Worm (Caenorhabditis elegans) whole organism, L4 larva: ENCODE data around the gene brp-1.
A peak's percentile ranks its signal among the peaks of the same experiment; 100 is the strongest.

Experiments used
- D1046.2 ChIP-seq: fragments of 200-800 bp; sonication (Bioruptor generic); IDR thresholded peaks from 2 replicates; pipeline ENCODE4 v1.3.6; 2022; ENCODE audit warnings: missing genetic modification characterization, missing compliant biosample characterization
- F49E8.2 ChIP-seq: sonication (generic microtip); optimal IDR thresholded peaks from 2 replicates; lab custom pipeline; 2016; ENCODE audit warnings: missing compliant biosample characterization, mild to moderate bottlenecking, missing genetic modification characterization, borderline replicate concordance
- aha-1 ChIP-seq: fragments of 150-350 bp; peaks from one replicate; lab custom pipeline; 2014; ENCODE audit warnings: missing biosample characterization, missing genetic modification characterization
- ama-1 ChIP-seq: fragments of 150-350 bp; optimal IDR thresholded peaks from 2 replicates; lab custom pipeline; 2014; ENCODE audit warnings: inconsistent platforms, mixed read lengths
- ceh-82 ChIP-seq: sonication (generic microtip); optimal IDR thresholded peaks from 2 replicates; lab custom pipeline; 2017; ENCODE audit warnings: missing biosample characterization, missing genetic modification characterization
- ces-1 ChIP-seq: fragments of 150-350 bp; sonication (generic microtip); optimal IDR thresholded peaks from 4 replicates; lab custom pipeline; 2014; ENCODE audit warnings: missing biosample characterization, missing genetic modification reagents, missing genetic modification characterization
- daf-12 ChIP-seq: fragments of 150-350 bp; optimal IDR thresholded peaks from 2 replicates; lab custom pipeline; 2014; ENCODE audit warnings: missing biosample characterization, missing genetic modification reagents, missing genetic modification characterization
- dmd-6 ChIP-seq: fragments of 200-800 bp; sonication (Bioruptor generic); IDR thresholded peaks from 2 replicates; pipeline ENCODE4 v1.3.6; 2022; ENCODE audit warnings: missing genetic modification reagents, missing genetic modification characterization, missing compliant biosample characterization
- dmd-8 ChIP-seq: fragments of 200-800 bp; sonication (Bioruptor generic); IDR thresholded peaks from 2 replicates; pipeline ENCODE4 v1.3.6; 2022; ENCODE audit warnings: missing genetic modification characterization, missing compliant biosample characterization
- dmd-9 ChIP-seq: fragments of 200-800 bp; sonication (Bioruptor generic); IDR thresholded peaks from 2 replicates; pipeline ENCODE4 v1.3.6; 2022; ENCODE audit warnings: missing genetic modification reagents, missing genetic modification characterization, missing compliant biosample characterization
- dpl-1 ChIP-seq: fragments of 150-350 bp; optimal IDR thresholded peaks from 2 replicates; lab custom pipeline; 2014; ENCODE audit warnings: missing biosample characterization, missing genetic modification reagents, missing genetic modification characterization
- egl-27 ChIP-seq: sonication (generic microtip); optimal IDR thresholded peaks from 3 replicates; lab custom pipeline; 2017; ENCODE audit warnings: missing biosample characterization, missing genetic modification reagents, missing genetic modification characterization
- fkh-10 ChIP-seq: fragments of 150-350 bp; optimal IDR thresholded peaks from 2 replicates; lab custom pipeline; 2014; ENCODE audit warnings: missing biosample characterization, missing genetic modification reagents, missing genetic modification characterization
- hlh-30 ChIP-seq: sonication (generic microtip); optimal IDR thresholded peaks from 2 replicates; lab custom pipeline; 2017; ENCODE audit warnings: antibody characterized with exemption, mild to moderate bottlenecking, missing genetic modification characterization, missing compliant biosample characterization; ENCODE audit not compliant: insufficient read depth
- madf-9 ChIP-seq: fragments of 200-800 bp; sonication (Bioruptor generic); conservative IDR thresholded peaks from 2 replicates; pipeline ENCODE4 v1.3.6; 2022; ENCODE audit warnings: missing genetic modification reagents, missing genetic modification characterization, missing compliant biosample characterization
- mdl-1 ChIP-seq, 2 experiments: fragments of 150-350 bp in 1 of 2; sonication (generic microtip) in 1 of 2; optimal IDR thresholded peaks; 2 replicates each; lab custom pipeline; 2014 to 2017; ENCODE audit warnings: missing biosample characterization in 2 of 2, missing genetic modification characterization in 2 of 2
- mes-2 ChIP-seq: sonication (generic microtip); optimal IDR thresholded peaks from 2 replicates; lab custom pipeline; 2016; ENCODE audit warnings: missing genotype, mild to moderate bottlenecking, missing genetic modification characterization, missing compliant biosample characterization; ENCODE audit not compliant: poor library complexity, severe bottlenecking
- nhr-28 ChIP-seq: fragments of 150-350 bp; optimal IDR thresholded peaks from 2 replicates; lab custom pipeline; 2014; ENCODE audit warnings: missing biosample characterization, missing genetic modification characterization
- nhr-41 ChIP-seq: fragments of 200-800 bp; sonication (Bioruptor generic); IDR thresholded peaks from 2 replicates; pipeline ENCODE4 v1.3.6; 2022; ENCODE audit warnings: missing genetic modification reagents, missing genetic modification characterization, missing compliant biosample characterization
- nhr-48 ChIP-seq: sonication (generic microtip); optimal IDR thresholded peaks from 2 replicates; lab custom pipeline; 2016; ENCODE audit warnings: mild to moderate bottlenecking, missing genetic modification characterization, missing compliant biosample characterization
- pha-4 ChIP-seq, 2 experiments: fragments of 150-350 bp in 1 of 2; fragments of 200-800 bp in 1 of 2; sonication (Bioruptor generic) in 1 of 2; IDR thresholded peaks in 1 of 2; optimal IDR thresholded peaks in 1 of 2; 2 replicates each; pipeline versions ENCODE4 v1.3.6 to Lab custom; 2014 to 2022; ENCODE audit warnings: missing genetic modification characterization in 2 of 2, missing genetic modification reagents in 2 of 2, missing biosample characterization in 1 of 2, missing compliant biosample characterization in 1 of 2
- set-16 ChIP-seq: fragments of 200-800 bp; sonication (Bioruptor generic); IDR thresholded peaks from 2 replicates; pipeline ENCODE4 v1.3.6; 2022; ENCODE audit warnings: missing genetic modification reagents, missing genetic modification characterization, missing compliant biosample characterization
- unc-62 ChIP-seq, 3 experiments: fragments of 150-350 bp in 1 of 3; sonication (generic microtip); optimal IDR thresholded peaks in 2 of 3; peaks in 1 of 3; 1 replicate in 1 of 3; 2 replicates in 2 of 3; lab custom pipeline; 2014 to 2017; ENCODE audit warnings: missing biosample characterization in 3 of 3, missing genetic modification characterization in 3 of 3, missing genetic modification reagents in 3 of 3, missing genotype in 1 of 3
- zfp-3 ChIP-seq: fragments of 200-800 bp; sonication (Bioruptor generic); conservative IDR thresholded peaks from 2 replicates; pipeline ENCODE4 v1.3.6; 2022; ENCODE audit warnings: missing genetic modification reagents, missing genetic modification characterization, missing compliant biosample characterization
- zip-11 ChIP-seq: fragments of 200-800 bp; sonication (Bioruptor generic); IDR thresholded peaks from 2 replicates; pipeline ENCODE4 v1.3.6; 2022; ENCODE audit warnings: missing genetic modification characterization, missing compliant biosample characterization
- ztf-11 ChIP-seq: fragments of 150-350 bp; optimal IDR thresholded peaks from 2 replicates; lab custom pipeline; 2014; ENCODE audit warnings: missing biosample characterization, missing genetic modification characterization
- ztf-7 ChIP-seq: fragments of 150-350 bp; optimal IDR thresholded peaks from 2 replicates; lab custom pipeline; 2014; ENCODE audit warnings: missing biosample characterization, missing genetic modification characterization

brp-1 gene

DNA sequence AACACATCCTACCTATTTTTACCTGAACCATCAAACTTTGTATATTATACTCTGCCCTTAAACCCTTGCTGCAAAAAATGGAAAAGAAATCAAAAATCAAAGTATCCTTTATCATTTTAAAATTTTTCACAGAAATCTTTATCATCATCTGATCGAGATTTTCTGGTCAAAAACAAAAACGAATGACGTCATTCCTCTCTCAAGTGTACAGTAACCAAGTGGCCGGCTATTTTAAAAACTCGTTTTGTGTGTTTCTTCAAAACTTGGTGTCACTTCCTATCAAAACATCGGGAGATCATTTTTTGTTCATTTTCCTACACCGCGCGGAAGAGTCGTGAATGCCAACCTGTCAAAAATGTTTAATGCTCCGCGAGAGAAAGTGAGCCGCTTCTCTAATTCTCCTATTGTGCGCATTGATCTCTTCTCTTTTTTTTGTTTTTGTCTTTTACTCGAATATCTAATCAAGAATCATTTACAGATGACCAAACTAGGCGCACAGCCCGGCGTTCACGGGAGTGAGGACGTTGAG is at the start of gene brp-1:
TSS of gene brp-1 (plus strand) at position 479 of the 529 bp plus-strand sequence.
- peak; percentile 18 for TF ChIP-seq aha-1 (tag; lab: Kevin White, UChicago)
- peak; percentile 8 for TF ChIP-seq nhr-28 (tag; lab: Kevin White, UChicago)
- TF ChIP-seq unc-62 (GFP tag; optimal IDR thresholded peaks at IDR 0.05 in 1 of 2; lab: Kevin White, UChicago) = peak in 1 of 2 experiments; percentile 70
- no peak for TF ChIP-seq unc-62 (tag; optimal IDR thresholded peaks at IDR 0.05; lab: Kevin White, UChicago)
- 0 out of 2 replicates have a peak, but pooled peaks have one; percentile 19 for TF ChIP-seq dmd-6 (GFP tag; lab: Robert Waterston, UW)
- no peak for TF ChIP-seq ama-1 (lab: Kevin White, UChicago)
- TF ChIP-seq madf-9 (GFP tag; lab: Robert Waterston, UW) = peak; percentile 3; the same call in 1 of the 2 replicates
- no peak for TF ChIP-seq fkh-10

DNA sequence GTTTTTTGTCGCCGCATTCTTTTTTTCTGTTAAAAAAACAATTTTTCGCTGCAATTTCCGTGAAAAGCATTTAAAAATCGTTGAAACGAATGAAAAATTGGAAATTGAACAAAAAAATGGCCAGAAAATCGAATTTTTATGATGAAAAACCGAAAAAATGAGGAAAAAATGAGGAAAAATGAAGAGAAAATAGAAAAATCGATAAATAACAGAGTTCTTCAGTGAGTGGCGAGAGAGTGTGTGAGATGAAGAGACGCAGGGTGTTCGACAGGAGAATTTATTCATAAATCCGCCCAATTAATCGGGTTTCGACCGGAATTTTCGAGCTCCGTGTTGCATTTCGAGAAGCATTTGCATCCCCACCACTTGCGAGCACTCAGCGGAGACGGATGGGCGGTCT is 49.0 kb upstream of the brp-1 start, which contains the start of gene Y56A3A.28:
TSS of gene Y56A3A.28 (minus strand) at position 33 of the 400 bp plus-strand sequence.
- TF ChIP-seq D1046.2 (GFP tag; lab: Robert Waterston, UW) (no peak), unc-62 (GFP tag; optimal IDR thresholded peaks at IDR 0.05 in 1 of 2; lab: Kevin White, UChicago) (peak in 1 of 2 experiments; percentile 33), unc-62 (tag; optimal IDR thresholded peaks at IDR 0.05; lab: Kevin White, UChicago) (no peak)

DNA sequence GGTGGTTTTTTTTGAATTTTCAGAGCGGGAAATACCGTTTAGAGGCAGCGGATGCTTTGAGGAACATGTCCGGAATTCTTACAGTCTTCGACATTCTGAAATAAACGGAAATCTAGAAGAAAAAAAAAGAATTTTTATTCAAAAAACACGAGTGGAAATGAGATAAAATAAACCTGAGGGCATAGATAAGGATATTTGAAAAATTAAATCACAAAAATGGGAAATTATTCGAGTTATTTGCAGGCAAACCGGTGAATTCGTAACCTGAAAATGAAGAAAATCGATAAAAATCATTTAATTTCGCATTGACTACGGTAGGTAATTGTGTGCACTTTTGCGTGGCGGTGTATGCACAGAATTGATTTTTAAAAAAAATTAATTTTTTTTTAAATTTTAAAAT is 46.4 kb upstream of the brp-1 start, which contains the start of gene ung-1:
TSS of gene ung-1 (minus strand) at position 101 of the 400 bp plus-strand sequence.
- no peak for TF ChIP-seq zip-11
- TF ChIP-seq, all 104 proteins: peak for 0

DNA sequence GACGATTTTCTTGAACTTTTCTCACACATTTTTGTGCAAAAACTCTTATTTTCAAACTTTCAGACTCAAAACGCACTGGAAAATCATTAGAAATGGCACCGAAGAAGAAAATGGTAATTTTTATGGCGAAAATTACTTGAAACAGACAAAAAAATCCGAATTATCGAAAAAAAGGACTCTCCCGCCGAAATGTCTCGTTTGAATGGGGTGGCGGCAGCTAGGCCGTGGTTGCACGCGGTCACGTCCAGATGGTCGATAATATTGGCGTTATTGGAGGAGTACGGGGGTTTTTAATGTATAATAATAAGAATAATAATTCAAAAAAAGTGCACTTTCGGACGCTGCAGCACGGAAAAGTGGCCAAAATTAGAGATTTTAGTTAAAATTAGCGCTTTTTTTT is 45.9 kb upstream of the brp-1 start, which contains the start of gene Y56A3A.31:
TSS of gene Y56A3A.31 (plus strand) at position 64 of the 400 bp plus-strand sequence.
- TF ChIP-seq madf-9 (GFP tag; lab: Robert Waterston, UW) (no peak), hlh-30 (tag; lab: Kevin White, UChicago) (peak; percentile 14), dpl-1 (peak; percentile 74), egl-27 (no peak), nhr-41 (GFP tag; lab: Robert Waterston, UW) (no peak), mdl-1 (tag; optimal IDR thresholded peaks at IDR 0.05; lab: Kevin White, UChicago) (no peak), F49E8.2 (tag; lab: Kevin White, UChicago) (no peak), mes-2 (peak; percentile 65), ces-1 (GFP tag; lab: Kevin White, UChicago) (no peak), set-16 (no peak), dmd-8 (GFP tag; lab: Robert Waterston, UW) (no peak), ztf-11 (tag; lab: Kevin White, UChicago) (no peak)

DNA sequence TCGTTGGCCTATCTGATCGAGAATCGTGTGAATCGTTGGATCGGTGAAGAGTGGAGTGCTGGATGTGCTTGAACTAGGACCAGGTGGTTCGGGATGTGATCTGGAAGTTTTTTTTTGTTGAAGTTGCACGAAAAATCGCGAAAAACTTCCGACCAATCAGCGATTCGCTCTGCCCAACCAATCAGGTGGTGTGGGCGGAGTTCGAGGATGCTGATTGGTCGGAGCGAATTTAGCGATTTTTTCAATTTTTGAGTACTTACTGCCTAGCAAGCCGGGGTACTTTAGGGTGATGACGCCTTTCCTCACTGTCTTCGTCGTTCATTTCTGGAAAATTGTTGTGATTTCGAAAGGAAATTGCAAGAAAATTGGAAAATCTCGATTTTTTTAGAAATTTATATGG is 41.6 kb upstream of the brp-1 start, which contains the start of gene Y56A3A.30:
TSS of gene Y56A3A.30 (minus strand) at position 324 of the 400 bp plus-strand sequence.
- no peak for TF ChIP-seq fkh-10
- no peak for TF ChIP-seq hlh-30 (tag; lab: Kevin White, UChicago)
- TF ChIP-seq D1046.2 (GFP tag; lab: Robert Waterston, UW) = no peak
- no peak for TF ChIP-seq ceh-82 (tag; lab: Kevin White, UChicago)
- TF ChIP-seq zfp-3 = no peak
- no peak for TF ChIP-seq dmd-9 (GFP tag; lab: Robert Waterston, UW)
- no peak for TF ChIP-seq ztf-7 (tag; lab: Kevin White, UChicago)

DNA sequence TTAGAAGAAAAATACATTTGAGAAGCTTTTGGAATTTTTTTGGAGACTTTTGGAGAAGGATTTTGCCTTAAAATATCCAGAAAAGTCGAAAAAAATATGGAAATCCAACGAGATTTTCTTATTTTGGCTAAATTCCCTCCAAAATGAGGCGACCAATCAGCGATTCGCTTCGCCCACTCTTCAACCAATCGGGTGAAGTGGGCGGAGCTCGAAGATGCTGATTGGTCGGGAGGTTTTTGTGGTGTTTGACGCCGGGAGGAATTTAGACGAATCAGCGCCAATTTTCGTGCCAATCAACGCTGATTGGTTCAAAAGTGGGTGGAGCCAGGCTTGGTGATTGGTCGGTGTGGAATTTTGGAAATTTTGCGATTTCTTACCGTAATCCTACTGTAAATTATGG is 39.6 kb upstream of the brp-1 start:
- TF ChIP-seq pha-4 (GFP tag; IDR thresholded peaks at IDR 0.05; lab: Robert Waterston, UW) = no peak
- TF ChIP-seq pha-4 (tag; optimal IDR thresholded peaks at IDR 0.05; lab: Kevin White, UChicago) = no peak
- TF ChIP-seq daf-12 (tag; lab: Kevin White, UChicago) = no peak
- no peak for TF ChIP-seq nhr-48
- no peak for TF ChIP-seq dpl-1
- peak; percentile 94 for TF ChIP-seq aha-1 (tag; lab: Kevin White, UChicago)
